Fruit fly (Drosophila melanogaster) whole organism, adult: Measurements from ENCODE around the gene CG6126.

Experiments
- CG11617 ChIP-seq: fragments of 200-800 bp; sonication (Bioruptor generic); optimal IDR thresholded peaks from 2 replicates; lab custom pipeline; 2017; ENCODE audit warnings: mild to moderate bottlenecking, missing biosample characterization, missing genetic modification reagents, missing genetic modification characterization
- CG12768 ChIP-seq: fragments of 200-800 bp; sonication (Bioruptor generic); optimal IDR thresholded peaks from 2 replicates; lab custom pipeline; 2017; ENCODE audit warnings: missing biosample characterization, missing genetic modification characterization, mild to moderate bottlenecking, moderate library complexity, missing genetic modification reagents
- CG14711 ChIP-seq: fragments of 200-800 bp; sonication (Bioruptor generic); optimal IDR thresholded peaks from 2 replicates; lab custom pipeline; 2018; ENCODE audit warnings: missing biosample characterization, mild to moderate bottlenecking, missing genetic modification characterization, moderate library complexity
- CG33017 ChIP-seq: fragments of 200-800 bp; sonication (Bioruptor generic); optimal IDR thresholded peaks from 2 replicates; lab custom pipeline; 2018; ENCODE audit warnings: missing biosample characterization, mild to moderate bottlenecking, missing genetic modification characterization, moderate library complexity
- CG5204 ChIP-seq: fragments of 200-800 bp; sonication (Bioruptor generic); optimal IDR thresholded peaks from 2 replicates; lab custom pipeline; 2016; ENCODE audit warnings: missing biosample characterization, missing genetic modification characterization
- CG7045 ChIP-seq: fragments of 200-800 bp; sonication (Bioruptor generic); optimal IDR thresholded peaks from 2 replicates; lab custom pipeline; 2017; ENCODE audit warnings: missing biosample characterization, mild to moderate bottlenecking, missing genetic modification characterization
- CG7101 ChIP-seq: fragments of 200-800 bp; sonication (Bioruptor generic); optimal IDR thresholded peaks from 2 replicates; lab custom pipeline; 2018; ENCODE audit warnings: missing biosample characterization, mild to moderate bottlenecking, missing genetic modification characterization, moderate library complexity
- Clk ChIP-seq: fragments of 200-800 bp; sonication (Bioruptor generic); optimal IDR thresholded peaks from 2 replicates; lab custom pipeline; 2017; ENCODE audit warnings: missing biosample characterization, missing genetic modification characterization
- Mnt ChIP-seq: fragments of 200-800 bp; sonication (Bioruptor generic); optimal IDR thresholded peaks from 2 replicates; lab custom pipeline; 2016; ENCODE audit warnings: missing biosample characterization, mild to moderate bottlenecking, missing genetic modification characterization
- kay ChIP-seq: fragments of 200-800 bp; sonication (Bioruptor generic); peaks from one replicate; lab custom pipeline; 2016; ENCODE audit warnings: missing biosample characterization, missing genetic modification characterization, borderline replicate concordance
- toe ChIP-seq: fragments of 200-800 bp; sonication (Bioruptor generic); optimal IDR thresholded peaks from 2 replicates; lab custom pipeline; 2016; ENCODE audit warnings: missing biosample characterization, missing genetic modification characterization

dm6 chr3R:16212859-16213708, 10.2 kb upstream of the CG6126 start:
- peak; percentile 35 for TF ChIP-seq CG7045 (GFP tag; lab: Kevin White, UChicago)
- TF ChIP-seq CG33017 = no peak
- TF ChIP-seq CG7101 (tag; lab: Kevin White, UChicago) = no peak
- peak; percentile 15 for TF ChIP-seq Clk (GFP tag; lab: Kevin White, UChicago)
- TF ChIP-seq kay (GFP tag; lab: Kevin White, UChicago) = no peak
- TF ChIP-seq toe = peak; percentile 22
- TF ChIP-seq CG5204 (GFP tag; lab: Kevin White, UChicago) = peak; percentile 28
- peak; percentile 67 for TF ChIP-seq CG12768 (GFP tag; lab: Kevin White, UChicago)
- peak; percentile 14 for TF ChIP-seq CG11617 (GFP tag; lab: Kevin White, UChicago)
- TF ChIP-seq CG14711 (tag; lab: Kevin White, UChicago) = peak; percentile 22
- TF ChIP-seq Mnt (GFP tag; lab: Kevin White, UChicago) = no peak
